Worm (Caenorhabditis elegans): ENCODE results near the gene cubn-1.

DNA sequence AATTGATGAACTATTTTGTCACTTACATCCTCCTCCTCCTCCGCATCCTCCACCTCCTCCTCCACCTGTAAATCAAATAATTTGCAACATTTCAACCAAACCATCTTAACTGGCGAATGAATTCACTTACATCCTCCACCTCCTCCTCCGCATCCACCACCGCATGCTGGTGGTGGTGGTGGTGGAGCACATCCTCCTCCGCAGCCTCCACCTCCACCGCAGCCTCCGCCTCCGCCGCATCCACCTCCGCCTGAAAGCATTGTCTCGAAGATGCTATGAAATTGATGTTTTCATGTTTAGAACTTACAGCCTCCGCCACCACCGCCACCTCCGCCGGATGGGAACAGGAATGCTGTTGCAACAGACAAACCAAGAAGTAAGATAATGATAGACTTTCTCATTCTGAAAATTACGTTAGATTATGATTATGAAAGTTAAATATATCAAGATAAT lies 34.6 kb upstream of the cubn-1 start, which contains the start of gene grl-23:
- TF ChIP-seq pqm-1 (tag; optimal IDR thresholded peaks at IDR 0.05) (no peak), jun-1 (tag; optimal IDR thresholded peaks at IDR 0.05) (no peak), ceh-28 (tag; optimal IDR thresholded peaks at IDR 0.05) (no peak), eor-1 (tag; optimal IDR thresholded peaks at IDR 0.05) (no peak), lin-15B (tag; optimal IDR thresholded peaks at IDR 0.05) (no peak), nhr-25 (tag; optimal IDR thresholded peaks at IDR 0.05) (no peak), snpc-4 (tag; optimal IDR thresholded peaks at IDR 0.05) (no peak), mdl-1 (tag; optimal IDR thresholded peaks at IDR 0.05) (no peak), hmg-11 (tag; optimal IDR thresholded peaks at IDR 0.05) (no peak), nhr-11 (tag; optimal IDR thresholded peaks at IDR 0.05) (no peak), nhr-76 (tag; optimal IDR thresholded peaks at IDR 0.05) (no peak), skn-1 (tag; optimal IDR thresholded peaks at IDR 0.05) (no peak)
